Worm (Caenorhabditis elegans) whole organism, L4 larva: ENCODE results near the gene try-12.

Source experiments
- F10B5.3 ChIP-seq: sonication (generic microtip); optimal IDR thresholded peaks from 2 replicates; lab custom pipeline; 2016; ENCODE audit warnings: mild to moderate bottlenecking, missing genetic modification characterization, missing compliant biosample characterization
- F37D6.2 ChIP-seq: sonication (generic microtip); optimal IDR thresholded peaks from 2 replicates; lab custom pipeline; 2016; ENCODE audit warnings: mild to moderate bottlenecking, missing genetic modification characterization, missing compliant biosample characterization
- F44E2.7 ChIP-seq: fragments of 200-800 bp; sonication (Bioruptor generic); IDR thresholded peaks from 2 replicates; pipeline ENCODE4 v2.1.2; 2022; ENCODE audit warnings: missing genetic modification characterization, missing compliant biosample characterization
- F49E8.2 ChIP-seq: sonication (generic microtip); optimal IDR thresholded peaks from 2 replicates; lab custom pipeline; 2016; ENCODE audit warnings: missing compliant biosample characterization, mild to moderate bottlenecking, missing genetic modification characterization, borderline replicate concordance
- T20F7.1 ChIP-seq: fragments of 200-800 bp; sonication (Bioruptor generic); optimal IDR thresholded peaks from 2 replicates; lab custom pipeline; 2018; ENCODE audit warnings: mild to moderate bottlenecking, missing genetic modification characterization, missing compliant biosample characterization
- Y48G9A.11 ChIP-seq: fragments of 200-800 bp; sonication (Bioruptor generic); IDR thresholded peaks from 2 replicates; pipeline ENCODE4 v1.3.6; 2022; ENCODE audit warnings: missing genetic modification reagents, missing genetic modification characterization, missing compliant biosample characterization
- ama-1 ChIP-seq: fragments of 150-350 bp; optimal IDR thresholded peaks from 2 replicates; lab custom pipeline; 2014; ENCODE audit warnings: inconsistent platforms, mixed read lengths
- ceh-28 ChIP-seq: fragments of 150-350 bp; optimal IDR thresholded peaks from 2 replicates; lab custom pipeline; 2014; ENCODE audit warnings: missing biosample characterization, missing genetic modification reagents, missing genetic modification characterization
- ceh-32 ChIP-seq: sonication (generic microtip); optimal IDR thresholded peaks from 2 replicates; lab custom pipeline; 2016; ENCODE audit warnings: mild to moderate bottlenecking, missing genetic modification characterization, missing compliant biosample characterization; ENCODE audit not compliant: poor library complexity
- ctbp-1 ChIP-seq: fragments of 200-800 bp; sonication (Bioruptor generic); IDR thresholded peaks from 2 replicates; pipeline ENCODE4 v1.3.6; 2022; ENCODE audit warnings: missing genetic modification reagents, missing genetic modification characterization, missing compliant biosample characterization
- daf-16 ChIP-seq, 3 experiments: sonication (generic microtip); optimal IDR thresholded peaks; 2 replicates each; lab custom pipeline; 2016 to 2017; ENCODE audit warnings: missing genetic modification characterization in 3 of 3, missing genetic modification reagents in 3 of 3, mild to moderate bottlenecking in 2 of 3, missing compliant biosample characterization in 2 of 3, missing biosample characterization in 1 of 3, moderate library complexity in 1 of 3
- dmd-8 ChIP-seq: fragments of 200-800 bp; sonication (Bioruptor generic); IDR thresholded peaks from 2 replicates; pipeline ENCODE4 v1.3.6; 2022; ENCODE audit warnings: missing genetic modification characterization, missing compliant biosample characterization
- duxl-1 ChIP-seq: sonication (generic microtip); optimal IDR thresholded peaks from 2 replicates; lab custom pipeline; 2016; ENCODE audit warnings: mild to moderate bottlenecking, missing genetic modification characterization, moderate library complexity, missing compliant biosample characterization; ENCODE audit not compliant: poor library complexity
- dve-1 ChIP-seq: sonication (generic microtip); optimal IDR thresholded peaks from 2 replicates; lab custom pipeline; 2017; ENCODE audit warnings: antibody characterized with exemption, mild to moderate bottlenecking, missing genetic modification characterization, missing compliant biosample characterization; ENCODE audit not compliant: insufficient read depth
- hif-1 ChIP-seq, 2 experiments: sonication (generic microtip); optimal IDR thresholded peaks; 2 replicates each; lab custom pipeline; 2016 to 2017; ENCODE audit warnings: missing compliant biosample characterization in 2 of 2, missing genetic modification characterization in 2 of 2, missing genetic modification reagents in 2 of 2, missing genotype in 2 of 2, mild to moderate bottlenecking in 1 of 2
- hlh-30 ChIP-seq: sonication (generic microtip); optimal IDR thresholded peaks from 2 replicates; lab custom pipeline; 2017; ENCODE audit warnings: antibody characterized with exemption, mild to moderate bottlenecking, missing genetic modification characterization, missing compliant biosample characterization; ENCODE audit not compliant: insufficient read depth
- jun-1 ChIP-seq: fragments of 150-350 bp; optimal IDR thresholded peaks from 2 replicates; lab custom pipeline; 2014; ENCODE audit warnings: missing biosample characterization, missing genetic modification reagents, missing genetic modification characterization
- lim-7 ChIP-seq: fragments of 200-800 bp; sonication (Bioruptor generic); IDR thresholded peaks from 2 replicates; pipeline ENCODE4 v1.3.6; 2022; ENCODE audit warnings: missing genetic modification characterization, missing compliant biosample characterization
- lin-1 ChIP-seq: fragments of 200-800 bp; sonication (Bioruptor generic); IDR thresholded peaks from 2 replicates; pipeline ENCODE4 v1.3.6; 2022; ENCODE audit warnings: missing genetic modification reagents, missing genetic modification characterization, missing compliant biosample characterization
- lin-29 ChIP-seq: fragments of 200-800 bp; sonication (Bioruptor generic); IDR thresholded peaks from 2 replicates; pipeline ENCODE4 v1.3.6; 2022; ENCODE audit warnings: missing genetic modification reagents, missing genetic modification characterization, missing compliant biosample characterization
- lin-39 ChIP-seq: fragments of 150-350 bp; optimal IDR thresholded peaks from 2 replicates; lab custom pipeline; 2014; ENCODE audit warnings: missing biosample characterization, missing genetic modification reagents, missing genetic modification characterization
- lsy-2 ChIP-seq, 2 experiments: fragments of 150-350 bp in 1 of 2; sonication (generic microtip) in 1 of 2; optimal IDR thresholded peaks; 2 replicates each; lab custom pipeline; 2014 to 2017; ENCODE audit warnings: missing biosample characterization in 2 of 2, missing genetic modification characterization in 2 of 2
- madf-5 ChIP-seq, 2 experiments: fragments of 200-800 bp; sonication (Bioruptor generic); IDR thresholded peaks; 2 replicates each; pipeline ENCODE4 v1.3.6; 2022; ENCODE audit warnings: missing compliant biosample characterization in 2 of 2, missing genetic modification characterization in 2 of 2
- mdl-1 ChIP-seq, 2 experiments: fragments of 150-350 bp in 1 of 2; sonication (generic microtip) in 1 of 2; optimal IDR thresholded peaks; 2 replicates each; lab custom pipeline; 2014 to 2017; ENCODE audit warnings: missing biosample characterization in 2 of 2, missing genetic modification characterization in 2 of 2
- mep-1 ChIP-seq: fragments of 150-350 bp; sonication (generic microtip); optimal IDR thresholded peaks from 3 replicates; lab custom pipeline; 2014; ENCODE audit warnings: missing biosample characterization, missing genetic modification characterization
- nhr-28 ChIP-seq: fragments of 150-350 bp; optimal IDR thresholded peaks from 2 replicates; lab custom pipeline; 2014; ENCODE audit warnings: missing biosample characterization, missing genetic modification characterization
- nhr-42 ChIP-seq: fragments of 200-800 bp; sonication (Bioruptor generic); IDR thresholded peaks from 2 replicates; pipeline ENCODE4 v1.3.6; 2022; ENCODE audit warnings: missing genetic modification characterization, missing compliant biosample characterization
- nhr-48 ChIP-seq: sonication (generic microtip); optimal IDR thresholded peaks from 2 replicates; lab custom pipeline; 2016; ENCODE audit warnings: mild to moderate bottlenecking, missing genetic modification characterization, missing compliant biosample characterization
- pha-4 ChIP-seq, 2 experiments: fragments of 150-350 bp in 1 of 2; fragments of 200-800 bp in 1 of 2; sonication (Bioruptor generic) in 1 of 2; IDR thresholded peaks in 1 of 2; optimal IDR thresholded peaks in 1 of 2; 2 replicates each; pipeline versions ENCODE4 v1.3.6 to Lab custom; 2014 to 2022; ENCODE audit warnings: missing genetic modification characterization in 2 of 2, missing genetic modification reagents in 2 of 2, missing biosample characterization in 1 of 2, missing compliant biosample characterization in 1 of 2
- php-3 ChIP-seq: fragments of 200-800 bp; sonication (Bioruptor generic); IDR thresholded peaks from 2 replicates; pipeline ENCODE4 v1.3.6; 2022; ENCODE audit warnings: missing genetic modification reagents, missing genetic modification characterization, missing compliant biosample characterization
- skn-1 ChIP-seq: fragments of 150-350 bp; optimal IDR thresholded peaks from 2 replicates; lab custom pipeline; 2014; ENCODE audit warnings: missing biosample characterization, missing genetic modification characterization
- tra-1 ChIP-seq: fragments of 200-800 bp; sonication (Bioruptor generic); IDR thresholded peaks from 2 replicates; pipeline ENCODE4 v1.3.6; 2022; ENCODE audit warnings: missing genetic modification reagents, missing genetic modification characterization, missing compliant biosample characterization
- unc-39 ChIP-seq: sonication (generic microtip); optimal IDR thresholded peaks from 2 replicates; lab custom pipeline; 2017; ENCODE audit warnings: missing biosample characterization, missing genetic modification characterization
- zag-1 ChIP-seq: fragments of 150-350 bp; optimal IDR thresholded peaks from 2 replicates; lab custom pipeline; 2014; ENCODE audit warnings: missing biosample characterization, missing genetic modification characterization
- zfp-2 ChIP-seq: sonication (generic microtip); optimal IDR thresholded peaks from 2 replicates; lab custom pipeline; 2016; ENCODE audit warnings: mild to moderate bottlenecking, missing genetic modification characterization, missing compliant biosample characterization
- zip-11 ChIP-seq: fragments of 200-800 bp; sonication (Bioruptor generic); IDR thresholded peaks from 2 replicates; pipeline ENCODE4 v1.3.6; 2022; ENCODE audit warnings: missing genetic modification characterization, missing compliant biosample characterization
- zip-2 ChIP-seq: fragments of 150-350 bp; optimal IDR thresholded peaks from 2 replicates; lab custom pipeline; 2014; ENCODE audit warnings: missing biosample characterization, missing genetic modification characterization

try-12 gene

ce11 chrV:7454236-7454635, 5.1 kb downstream of the try-12 start, which contains the start of gene try-8:
Gene try-8, minus strand, starts transcription at chrV:7454336.
- TF ChIP-seq ctbp-1 (no peak), ceh-32 (tag; lab: Kevin White, UChicago) (no peak), tra-1 (GFP tag; lab: Robert Waterston, UW) (no peak), lim-7 (GFP tag; lab: Robert Waterston, UW) (no peak), F10B5.3 (tag; lab: Kevin White, UChicago) (no peak), unc-39 (tag; lab: Kevin White, UChicago) (no peak), lsy-2 (tag; optimal IDR thresholded peaks at IDR 0.05; lab: Kevin White, UChicago) (no peak), mdl-1 (tag; optimal IDR thresholded peaks at IDR 0.05; lab: Kevin White, UChicago) (no peak), zag-1 (tag; lab: Kevin White, UChicago) (no peak), nhr-42 (GFP tag; lab: Robert Waterston, UW) (no peak)

ce11 chrV:7455008-7455407, 5.9 kb downstream of the try-12 start, which contains the start of gene F25E5.2:
Gene F25E5.2, plus strand, starts transcription at chrV:7455308.
- TF ChIP-seq mdl-1 (tag; optimal IDR thresholded peaks at IDR 0.05; lab: Kevin White, UChicago) (no peak), zip-11 (GFP tag; lab: Robert Waterston, UW) (no peak), ama-1 (no peak), F49E8.2 (tag; lab: Kevin White, UChicago) (no peak), F37D6.2 (no peak), hlh-30 (tag; lab: Kevin White, UChicago) (no peak), php-3 (GFP tag; lab: Robert Waterston, UW) (no peak), zfp-2 (tag; lab: Kevin White, UChicago) (no peak), F44E2.7 (no peak), nhr-48 (tag; lab: Kevin White, UChicago) (no peak), madf-5 (GFP tag; IDR thresholded peaks at IDR 0.05; lab: Robert Waterston, UW) (no peak), T20F7.1 (GFP tag; lab: Kevin White, UChicago) (no peak), lin-39 (no peak), skn-1 (tag; lab: Kevin White, UChicago) (no peak), zip-2 (no peak)

ce11 chrV:7460898-7461297, 11.7 kb downstream of the try-12 start, which contains the start of gene srh-92:
Gene srh-92, minus strand, starts transcription at chrV:7460998.
- TF ChIP-seq lin-29 (GFP tag; lab: Robert Waterston, UW), result no peak
- no peak for TF ChIP-seq tra-1 (GFP tag; lab: Robert Waterston, UW)

ce11 chrV:7464696-7465095, 15.5 kb downstream of the try-12 start, which contains the start of gene srh-89:
Gene srh-89, minus strand, starts transcription at chrV:7464796.
- no peak for TF ChIP-seq jun-1
- no peak for TF ChIP-seq daf-16 (GFP tag; optimal IDR thresholded peaks at IDR 0.05; lab: Kevin White, UChicago)
- no peak for TF ChIP-seq daf-16 (tag; optimal IDR thresholded peaks at IDR 0.05; lab: Kevin White, UChicago)
- TF ChIP-seq dve-1 (tag; lab: Kevin White, UChicago), result no peak
- no peak for TF ChIP-seq ctbp-1
- TF ChIP-seq duxl-1 (tag; lab: Kevin White, UChicago), result no peak
- no peak for TF ChIP-seq pha-4 (GFP tag; IDR thresholded peaks at IDR 0.05; lab: Robert Waterston, UW)
- no peak for TF ChIP-seq pha-4 (tag; optimal IDR thresholded peaks at IDR 0.05; lab: Kevin White, UChicago)
- no peak for TF ChIP-seq php-3 (GFP tag; lab: Robert Waterston, UW)
- TF ChIP-seq unc-39 (tag; lab: Kevin White, UChicago), result no peak
- no peak for TF ChIP-seq ceh-28
- TF ChIP-seq nhr-28 (tag; lab: Kevin White, UChicago), result no peak
- no peak for TF ChIP-seq hif-1 (tag; optimal IDR thresholded peaks at IDR 0.05; lab: Kevin White, UChicago)
- TF ChIP-seq mep-1 (tag; lab: Kevin White, UChicago), result no peak
- TF ChIP-seq dmd-8, result no peak
- TF ChIP-seq madf-5 (GFP tag; IDR thresholded peaks at IDR 0.05; lab: Robert Waterston, UW), result no peak
- no peak for TF ChIP-seq nhr-42 (GFP tag; lab: Robert Waterston, UW)
- TF ChIP-seq zip-2, result no peak
- TF ChIP-seq lin-1 (GFP tag; lab: Robert Waterston, UW), result no peak
- no peak for TF ChIP-seq Y48G9A.11 (GFP tag; lab: Robert Waterston, UW)
